Worm (Caenorhabditis elegans) whole organism, L4/young adult: ENCODE measurements around the gene stg-1.

Source experiments
- W03F9.2 ChIP-seq: fragments of 150-350 bp; optimal IDR thresholded peaks from 2 replicates; lab custom pipeline; 2014; ENCODE audit warnings: missing biosample characterization, missing genetic modification characterization
- dao-5 ChIP-seq: sonication (generic microtip); optimal IDR thresholded peaks from 2 replicates; lab custom pipeline; 2016; ENCODE audit warnings: missing genotype, missing genetic modification characterization, moderate library complexity, missing compliant biosample characterization

DNA sequence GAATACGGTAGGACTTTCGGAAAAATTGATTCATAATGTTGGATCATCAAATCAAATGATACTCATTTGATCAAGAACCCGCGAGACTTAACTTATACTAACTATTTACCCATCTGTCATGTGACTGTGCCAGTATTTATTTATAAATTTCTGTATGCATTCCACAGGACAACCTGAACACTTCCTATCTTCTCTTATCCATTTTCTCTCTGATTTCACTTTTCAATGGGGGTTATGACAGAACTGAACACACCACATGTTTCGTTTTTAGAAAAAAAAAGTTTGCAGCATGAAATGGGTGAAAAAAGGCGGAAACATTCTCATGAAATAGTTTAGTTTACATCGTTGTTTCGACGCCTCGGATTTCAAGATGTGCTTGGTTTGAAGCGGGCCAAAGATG is 42.9 kb downstream of the stg-1 start:
- TF ChIP-seq W03F9.2 (tag; lab: Kevin White, UChicago) (no peak), dao-5 (tag; lab: Kevin White, UChicago) (no peak)
